Worm (Caenorhabditis elegans): ENCODE measurements around the gene mltn-10.

The mltn-10 gene

DNA sequence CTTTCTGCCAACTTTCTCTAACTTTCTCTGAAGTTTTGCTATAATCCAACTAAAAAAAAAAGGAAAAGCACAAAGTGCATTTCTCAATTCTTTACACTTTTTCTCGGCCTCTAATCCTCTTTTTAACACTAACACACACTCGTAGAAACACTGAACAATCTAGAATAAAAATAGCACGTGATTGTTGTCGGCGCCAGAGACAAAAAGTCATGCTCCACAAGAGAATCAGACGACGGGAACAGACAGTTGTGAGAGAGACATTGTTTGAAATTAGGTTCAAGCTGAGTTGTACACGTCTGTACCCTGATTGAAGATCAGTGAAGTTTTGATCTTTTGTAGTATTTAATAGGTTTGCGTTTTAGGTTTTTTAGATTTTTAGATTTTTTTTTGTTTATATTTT is 24.5 kb upstream of the mltn-10 start (continued):
- peak; percentile 23; the same call in 1 of the 2 replicates for TF ChIP-seq pha-4 (GFP tag; IDR thresholded peaks at IDR 0.05)
- TF ChIP-seq pha-4 (tag; optimal IDR thresholded peaks at IDR 0.05): no peak
- no peak for TF ChIP-seq lin-39 (tag; optimal IDR thresholded peaks at IDR 0.05)
- TF ChIP-seq nhr-11 (tag; optimal IDR thresholded peaks at IDR 0.05): peak; percentile 92
- peak; percentile 37 for TF ChIP-seq lin-13 (GFP tag; optimal IDR thresholded peaks at IDR 0.05)
- peak; percentile 81 for TF ChIP-seq nhr-28 (tag; optimal IDR thresholded peaks at IDR 0.05)
- TF ChIP-seq ceh-32 (tag; optimal IDR thresholded peaks at IDR 0.05; ENCODE audit: poor library complexity): no peak
- no peak for TF ChIP-seq nhr-111 (GFP tag; optimal IDR thresholded peaks at IDR 0.05)
- peak; percentile 48 for TF ChIP-seq nhr-102 (tag; optimal IDR thresholded peaks at IDR 0.05)
- TF ChIP-seq Y105C5A.15 (GFP tag; IDR thresholded peaks at IDR 0.05): no peak
- TF ChIP-seq dpl-1 (GFP tag; optimal IDR thresholded peaks at IDR 0.05): peak; percentile 21
- TF ChIP-seq daf-16 (GFP tag; optimal IDR thresholded peaks at IDR 0.05): peak; percentile 13 to 74
- TF ChIP-seq daf-16 (tag; optimal IDR thresholded peaks at IDR 0.05): peak; percentile 90
- TF ChIP-seq zfp-3 (GFP tag; conservative IDR thresholded peaks at IDR 0.05): no peak
- no peak for TF ChIP-seq daf-8 (GFP tag; IDR thresholded peaks at IDR 0.05)
- TF ChIP-seq pqm-1 (tag; optimal IDR thresholded peaks at IDR 0.05): peak; percentile 45
- TF ChIP-seq mdl-1 (tag; optimal IDR thresholded peaks at IDR 0.05): peak in 1 of 2 experiments; percentile 75
- TF ChIP-seq mxl-2 (GFP tag; conservative IDR thresholded peaks at IDR 0.05): peak; percentile 62; the same call in 1 of the 2 replicates
- no peak for TF ChIP-seq F44E2.7 (GFP tag; IDR thresholded peaks at IDR 0.05)
- peak; percentile 97 for TF ChIP-seq hlh-30 (tag; optimal IDR thresholded peaks at IDR 0.05; ENCODE audit: insufficient read depth)
- 0 out of 2 replicates have a peak, but pooled peaks have one; percentile 29 for TF ChIP-seq tra-1 (GFP tag; IDR thresholded peaks at IDR 0.05)
- peak; percentile 61; the same call in 1 of the 2 replicates for TF ChIP-seq T26A8.4 (GFP tag; IDR thresholded peaks at IDR 0.05)
- no peak for TF ChIP-seq unc-39 (tag; optimal IDR thresholded peaks at IDR 0.05)
- peak; percentile 41 for TF ChIP-seq nhr-6 (tag; optimal IDR thresholded peaks at IDR 0.05)
- TF ChIP-seq nhr-10 (tag; optimal IDR thresholded peaks at IDR 0.05): peak; percentile 67
- peak; percentile 99 for TF ChIP-seq dve-1 (tag; optimal IDR thresholded peaks at IDR 0.05; ENCODE audit: insufficient read depth)
- peak; percentile 95 for TF ChIP-seq aha-1 (tag)
- no peak for TF ChIP-seq T20F7.1 (GFP tag; optimal IDR thresholded peaks at IDR 0.05)
- no peak for TF ChIP-seq gei-8 (GFP tag; optimal IDR thresholded peaks at IDR 0.05)
- peak; percentile 58; the same call in 1 of the 2 replicates for TF ChIP-seq lin-1 (GFP tag; IDR thresholded peaks at IDR 0.05)
- TF ChIP-seq ceh-82 (tag; optimal IDR thresholded peaks at IDR 0.05): no peak
- no peak for TF ChIP-seq F37D6.2 (tag; optimal IDR thresholded peaks at IDR 0.05)
- no peak for TF ChIP-seq madf-5 (GFP tag; IDR thresholded peaks at IDR 0.05)
- no peak for TF ChIP-seq dmd-8 (GFP tag; IDR thresholded peaks at IDR 0.05)
- no peak for TF ChIP-seq ctbp-1 (GFP tag; IDR thresholded peaks at IDR 0.05)
- no peak for TF ChIP-seq vab-7 (GFP tag; IDR thresholded peaks at IDR 0.05)
- TF ChIP-seq nhr-42 (GFP tag; IDR thresholded peaks at IDR 0.05): peak; percentile 73
- TF ChIP-seq hif-1 (tag; optimal IDR thresholded peaks at IDR 0.05): peak; percentile 36 to 76
- TF ChIP-seq fkh-10 (GFP tag; optimal IDR thresholded peaks at IDR 0.05): no peak
- peak; percentile 77 for TF ChIP-seq dmd-6 (GFP tag; IDR thresholded peaks at IDR 0.05)
- TF ChIP-seq mes-2 (tag; optimal IDR thresholded peaks at IDR 0.05; ENCODE audit: poor library complexity, severe bottlenecking): peak; percentile 56
- TF ChIP-seq mdt-29 (GFP tag; IDR thresholded peaks at IDR 0.05): peak; percentile 92

DNA sequence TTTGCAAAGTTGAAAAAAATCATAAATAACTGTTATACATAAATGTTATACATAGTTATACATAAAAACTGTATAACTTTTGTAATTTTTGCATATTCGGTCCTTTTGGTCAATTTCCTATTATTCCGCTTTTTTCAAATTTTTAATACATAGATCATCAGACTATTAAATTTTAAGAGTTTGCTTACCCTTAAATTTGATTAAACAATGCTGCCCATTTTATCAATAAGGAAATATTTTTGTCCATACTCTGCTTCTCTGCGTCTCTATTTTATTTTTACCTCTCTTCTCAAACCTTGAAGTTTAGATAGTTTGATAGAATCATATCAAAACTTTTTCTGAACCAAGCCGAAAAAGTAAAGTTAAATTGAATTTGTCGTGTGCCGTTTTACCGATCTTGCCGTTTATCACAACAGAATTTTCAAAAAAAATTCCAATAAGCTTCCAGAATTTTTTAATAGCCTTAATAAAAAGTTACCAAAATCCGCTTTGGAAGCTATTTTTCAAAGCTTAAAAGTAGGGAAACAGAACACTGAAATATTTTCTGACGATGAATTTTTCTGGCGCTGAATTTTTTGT is 23.5 kb upstream of the mltn-10 start:
- TF ChIP-seq Y105C5A.15 (GFP tag; IDR thresholded peaks at IDR 0.05): 0 out of 2 replicates have a peak, but pooled peaks have one; percentile 58
- TF ChIP-seq zip-11 (GFP tag; IDR thresholded peaks at IDR 0.05): no peak
- peak; percentile 54 for TF ChIP-seq aha-1 (tag)
- no peak for TF ChIP-seq pha-4 (GFP tag; IDR thresholded peaks at IDR 0.05)
- no peak for TF ChIP-seq pha-4 (tag; optimal IDR thresholded peaks at IDR 0.05)
- TF ChIP-seq nhr-6 (tag; optimal IDR thresholded peaks at IDR 0.05): no peak
- TF ChIP-seq nhr-41 (GFP tag; IDR thresholded peaks at IDR 0.05): no peak
- no peak for TF ChIP-seq lin-1 (GFP tag; IDR thresholded peaks at IDR 0.05)
- peak; percentile 43 for TF ChIP-seq nhr-28 (tag; optimal IDR thresholded peaks at IDR 0.05)
- TF ChIP-seq F10B5.3 (tag; optimal IDR thresholded peaks at IDR 0.05): no peak
- TF ChIP-seq dve-1 (tag; optimal IDR thresholded peaks at IDR 0.05; ENCODE audit: insufficient read depth): peak; percentile 24
- TF ChIP-seq F49E8.2 (tag; optimal IDR thresholded peaks at IDR 0.05; ENCODE audit: borderline replicate concordance): no peak
- peak; percentile 12 for TF ChIP-seq hlh-30 (tag; optimal IDR thresholded peaks at IDR 0.05; ENCODE audit: insufficient read depth)
- no peak for TF ChIP-seq daf-16 (GFP tag; optimal IDR thresholded peaks at IDR 0.05)
- TF ChIP-seq daf-16 (tag; optimal IDR thresholded peaks at IDR 0.05): peak; percentile 79
- TF ChIP-seq mep-1 (tag; optimal IDR thresholded peaks at IDR 0.05): no peak
- TF ChIP-seq sdz-12 (GFP tag; optimal IDR thresholded peaks at IDR 0.05): no peak
- no peak for TF ChIP-seq cey-2 (tag; optimal IDR thresholded peaks at IDR 0.05; ENCODE audit: borderline replicate concordance, insufficient read depth)
- TF ChIP-seq nhr-11 (tag; optimal IDR thresholded peaks at IDR 0.05): no peak

Data from whole organism, L4 larva.